Worm (Caenorhabditis elegans) whole organism, late embryonic: ENCODE data around the gene Y54G2A.45.

Source experiments
- C38D4.7 ChIP-seq: fragments of 200-800 bp; sonication (Bioruptor generic); optimal IDR thresholded peaks from 2 replicates; lab custom pipeline; 2018; ENCODE audit warnings: mild to moderate bottlenecking, missing genetic modification characterization, moderate library complexity, missing compliant biosample characterization
- ceh-18 ChIP-seq: sonication (generic microtip); optimal IDR thresholded peaks from 2 replicates; lab custom pipeline; 2016; ENCODE audit warnings: missing genetic modification characterization, missing compliant biosample characterization
- ceh-30 ChIP-seq: fragments of 150-350 bp; optimal IDR thresholded peaks from 2 replicates; lab custom pipeline; 2014; ENCODE audit warnings: missing biosample characterization, missing genetic modification characterization
- ceh-45 ChIP-seq: fragments of 200-800 bp; sonication (Bioruptor generic); IDR thresholded peaks from 2 replicates; pipeline ENCODE4 v1.3.6; 2022; ENCODE audit warnings: missing genetic modification reagents, missing genetic modification characterization, missing compliant biosample characterization
- ceh-9 ChIP-seq: sonication (generic microtip); optimal IDR thresholded peaks from 2 replicates; lab custom pipeline; 2016; ENCODE audit warnings: mild to moderate bottlenecking, missing genetic modification characterization, inconsistent platforms, missing compliant biosample characterization
- dmd-4 ChIP-seq: sonication (generic microtip); optimal IDR thresholded peaks from 2 replicates; lab custom pipeline; 2016; ENCODE audit warnings: borderline replicate concordance, missing genetic modification characterization, missing compliant biosample characterization
- hlh-30 ChIP-seq: sonication (generic microtip); optimal IDR thresholded peaks from 2 replicates; lab custom pipeline; 2017; ENCODE audit warnings: antibody characterized with exemption, missing genetic modification characterization, missing compliant biosample characterization; ENCODE audit not compliant: insufficient read depth
- npax-4 ChIP-seq: sonication (generic microtip); optimal IDR thresholded peaks from 2 replicates; lab custom pipeline; 2016; ENCODE audit warnings: missing genetic modification characterization, missing compliant biosample characterization
- pha-4 ChIP-seq: fragments of 150-350 bp; optimal IDR thresholded peaks from 2 replicates; lab custom pipeline; 2018; ENCODE audit warnings: missing biosample characterization, missing genetic modification reagents, missing genetic modification characterization
- pqm-1 ChIP-seq: sonication (generic microtip); optimal IDR thresholded peaks from 2 replicates; lab custom pipeline; 2016; ENCODE audit warnings: missing genetic modification characterization, missing compliant biosample characterization
- sox-4 ChIP-seq: sonication (generic microtip); optimal IDR thresholded peaks from 2 replicates; lab custom pipeline; 2017; ENCODE audit warnings: mild to moderate bottlenecking, missing genetic modification characterization, inconsistent platforms, missing compliant biosample characterization
- tbx-2 ChIP-seq: sonication (generic microtip); optimal IDR thresholded peaks from 2 replicates; lab custom pipeline; 2016; ENCODE audit warnings: missing genetic modification characterization, missing compliant biosample characterization

Y54G2A.45 gene

ce11 chrIV:2855056-2855752 lies 49.5 kb downstream of the Y54G2A.45 start:
- TF ChIP-seq ceh-45 (GFP tag; lab: Robert Waterston, UW): no peak
- TF ChIP-seq npax-4: no peak
- TF ChIP-seq C38D4.7 (GFP tag; lab: Kevin White, UChicago): no peak
- no peak for TF ChIP-seq ceh-9 (tag; lab: Kevin White, UChicago)
- no peak for TF ChIP-seq pha-4
- TF ChIP-seq ceh-30 (tag; lab: Kevin White, UChicago): no peak
- TF ChIP-seq ceh-18 (tag; lab: Kevin White, UChicago): no peak
- TF ChIP-seq dmd-4 (tag; lab: Kevin White, UChicago): no peak
- no peak for TF ChIP-seq sox-4 (tag; lab: Kevin White, UChicago)
- TF ChIP-seq tbx-2 (tag; lab: Kevin White, UChicago): no peak
- no peak for TF ChIP-seq pqm-1 (tag; lab: Kevin White, UChicago)
- no peak for TF ChIP-seq hlh-30 (tag; lab: Kevin White, UChicago)
